Fruit fly (Drosophila melanogaster): ENCODE measurements around the gene CG31606.

Gene CG31606

dm6 chr2L:8159498-8159897, 12.1 kb downstream of the CG31606 start, which contains the start of the genes PAPLA1 and Rbsn-5 (continued):
- TF ChIP-seq CG43689 (GFP tag; IDR thresholded peaks at IDR 0.05) (no peak; the same call in none of the 2 replicates), CG12659 (GFP tag; optimal IDR thresholded peaks at IDR 0.05) (peak; percentile 95), CG15479 (GFP tag; optimal IDR thresholded peaks at IDR 0.05) (no peak), CG15011 (GFP tag; optimal IDR thresholded peaks at IDR 0.05) (peak; percentile 81), Fer3 (tag; optimal IDR thresholded peaks at IDR 0.05) (peak; percentile 95), CG7786 (GFP tag; optimal IDR thresholded peaks at IDR 0.05) (peak; percentile 93), chn (GFP tag; optimal IDR thresholded peaks at IDR 0.05) (peak; percentile 97), ftz-f1 (GFP tag; optimal IDR thresholded peaks at IDR 0.05) (peak; percentile 48), h (optimal IDR thresholded peaks at IDR 0.05) (no peak), CG10565 (GFP tag; optimal IDR thresholded peaks at IDR 0.05) (peak; percentile 74), Lhr (GFP tag; optimal IDR thresholded peaks at IDR 0.05) (peak; percentile 75), CG7928 (GFP tag; optimal IDR thresholded peaks at IDR 0.05) (peak; percentile 100), Adf1 (GFP tag; IDR thresholded peaks at IDR 0.05) (peak; percentile 64), CG31224 (GFP tag; IDR thresholded peaks at IDR 0.05) (peak; percentile 89), scrt (GFP tag; optimal IDR thresholded peaks at IDR 0.05) (peak; percentile 86), CG13775 (GFP tag; optimal IDR thresholded peaks at IDR 0.05) (peak; percentile 92), Nf-YA (GFP tag; IDR thresholded peaks at IDR 0.05) (peak; percentile 83), H15 (GFP tag; IDR thresholded peaks at IDR 0.05) (peak; percentile 92), CG33557 (GFP tag; optimal IDR thresholded peaks at IDR 0.05) (peak; percentile 85), Lim3 (GFP tag; IDR thresholded peaks at IDR 0.05) (peak; percentile 58; the same call in 1 of the 2 replicates), hbn (GFP tag; IDR thresholded peaks at IDR 0.05; ENCODE audit: partially characterized antibody) (no peak), danr (GFP tag; IDR thresholded peaks at IDR 0.05) (peak; percentile 84), zen2 (GFP tag; IDR thresholded peaks at IDR 0.05; ENCODE audit: partially characterized antibody) (no peak), CG4854 (GFP tag; optimal IDR thresholded peaks at IDR 0.05) (peak; percentile 93), Atf6 (GFP tag; IDR thresholded peaks at IDR 0.05) (peak; percentile 86; the same call in 1 of the 2 replicates), CG7745 (tag; optimal IDR thresholded peaks at IDR 0.05) (no peak), CG5953 (GFP tag; IDR thresholded peaks at IDR 0.05) (peak; percentile 85), eyg (GFP tag; optimal IDR thresholded peaks at IDR 0.05) (peak; percentile 90), Blimp-1 (GFP tag; optimal IDR thresholded peaks at IDR 0.05) (peak; percentile 90), Myb (GFP tag; optimal IDR thresholded peaks at IDR 0.05) (peak; percentile 85), CG7556 (GFP tag; optimal IDR thresholded peaks at IDR 0.05) (peak; percentile 87), lbe (GFP tag; optimal IDR thresholded peaks at IDR 0.05) (peak; percentile 92), CG9437 (GFP tag; optimal IDR thresholded peaks at IDR 0.05) (peak; percentile 80), Oaz (GFP tag; IDR thresholded peaks at IDR 0.05) (peak; percentile 81), Dip3 (GFP tag; optimal IDR thresholded peaks at IDR 0.05) (peak; percentile 97), Ada2b (GFP tag; IDR thresholded peaks at IDR 0.05) (peak; percentile 89), Sry-β (GFP tag; optimal IDR thresholded peaks at IDR 0.05) (peak; percentile 80), pb (GFP tag; optimal IDR thresholded peaks at IDR 0.05) (peak; percentile 93), sqz (GFP tag; optimal IDR thresholded peaks at IDR 0.05) (peak; percentile 80), CG12104 (GFP tag; optimal IDR thresholded peaks at IDR 0.05) (peak; percentile 90), CG18262 (tag; optimal IDR thresholded peaks at IDR 0.05) (peak; percentile 90), bab2 (GFP tag; optimal IDR thresholded peaks at IDR 0.05) (peak; percentile 97), CG8388 (GFP tag; optimal IDR thresholded peaks at IDR 0.05) (peak; percentile 90), shn (GFP tag; optimal IDR thresholded peaks at IDR 0.05) (peak; percentile 96), Camta (GFP tag; optimal IDR thresholded peaks at IDR 0.05) (peak; percentile 94), D19B (GFP tag; optimal IDR thresholded peaks at IDR 0.05) (peak; percentile 78), dm (GFP tag; optimal IDR thresholded peaks at IDR 0.05) (peak; percentile 89), CG13624 (GFP tag; optimal IDR thresholded peaks at IDR 0.05) (peak; percentile 96), Stat92E (GFP tag; optimal IDR thresholded peaks at IDR 0.05) (no peak), H2.0 (GFP tag; IDR thresholded peaks at IDR 0.05) (peak; percentile 91), Hmr (GFP tag; optimal IDR thresholded peaks at IDR 0.05) (peak; percentile 93)

All from whole organism, embryonic.